Worm (Caenorhabditis elegans): ENCODE data around the gene F45F2.11.

DNA sequence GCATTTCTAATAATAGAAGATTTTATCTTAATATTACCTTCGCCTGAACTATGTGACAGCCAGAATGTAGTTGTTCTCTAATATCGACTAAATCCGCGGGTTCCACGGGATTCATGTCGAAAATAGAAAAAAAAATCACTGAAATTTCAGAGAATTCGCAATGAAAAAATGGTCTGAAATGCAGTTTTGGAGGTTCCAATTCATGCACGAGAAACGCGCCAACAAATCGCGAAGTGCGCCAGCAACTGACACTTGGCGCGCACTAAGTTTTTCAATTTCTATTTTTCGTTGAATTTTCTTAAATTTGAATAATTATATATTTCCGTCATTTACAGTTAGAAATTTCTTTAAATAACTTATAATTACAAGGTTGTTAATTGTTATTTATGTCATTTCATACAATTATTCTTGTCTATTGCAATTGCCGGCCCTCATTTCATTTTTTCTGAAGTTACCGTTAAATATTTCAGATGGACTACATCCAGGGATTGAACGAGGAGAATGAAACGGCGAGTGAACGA lies 49.2 kb upstream of the F45F2.11 start, which contains the start of the genes F25G6.9 and symk-1:
- TF ChIP-seq fos-1 (tag; optimal IDR thresholded peaks at IDR 0.05) = no peak
- peak; percentile 26 for TF ChIP-seq pqm-1 (tag; optimal IDR thresholded peaks at IDR 0.05)
- TF ChIP-seq lin-15B (tag; optimal IDR thresholded peaks at IDR 0.05) = peak; percentile 54
- no peak for TF ChIP-seq nhr-28 (tag; optimal IDR thresholded peaks at IDR 0.05)
- TF ChIP-seq aly-2 (tag; optimal IDR thresholded peaks at IDR 0.05) = no peak
- no peak for TF ChIP-seq unc-39 (tag; optimal IDR thresholded peaks at IDR 0.05)
- TF ChIP-seq elt-2 (tag; optimal IDR thresholded peaks at IDR 0.05) = peak; percentile 38
- TF ChIP-seq nhr-76 (tag; optimal IDR thresholded peaks at IDR 0.05) = no peak
- no peak for TF ChIP-seq ama-1 (optimal IDR thresholded peaks at IDR 0.05)
- no peak for TF ChIP-seq sea-2 (GFP tag; optimal IDR thresholded peaks at IDR 0.05)
- TF ChIP-seq R02D3.7 (tag; optimal IDR thresholded peaks at IDR 0.05) = peak; percentile 5
- TF ChIP-seq unc-62 (GFP tag; optimal IDR thresholded peaks at IDR 0.05) = no peak
- no peak for TF ChIP-seq ZK546.5 (tag; optimal IDR thresholded peaks at IDR 0.05)
- TF ChIP-seq ceh-28 (tag; optimal IDR thresholded peaks at IDR 0.05) = no peak
